Fruit fly (Drosophila melanogaster) whole organism, embryonic: Measurements from ENCODE around the gene CG31109.
A peak's percentile ranks its signal among the peaks of the same experiment; 100 is the strongest.

Source experiments
- Bteb2 ChIP-seq: fragments of 200-800 bp; sonication (Bioruptor generic); optimal IDR thresholded peaks from 2 replicates; lab custom pipeline; 2016; ENCODE audit warnings: missing biosample characterization, missing genetic modification characterization
- CG11085 ChIP-seq: fragments of 200-800 bp; sonication (Bioruptor generic); IDR thresholded peaks from 2 replicates; pipeline ENCODE4 v1.3.6; 2022; ENCODE audit warnings: missing biosample characterization, missing genetic modification characterization
- CG11398 ChIP-seq: fragments of 200-800 bp; sonication (Bioruptor generic); optimal IDR thresholded peaks from 2 replicates; lab custom pipeline; 2016; ENCODE audit warnings: missing biosample characterization, missing genetic modification characterization
- CG12659 ChIP-seq: fragments of 200-800 bp; sonication (Bioruptor generic); optimal IDR thresholded peaks from 3 replicates; lab custom pipeline; 2017; ENCODE audit warnings: mild to moderate bottlenecking, missing biosample characterization, missing genetic modification reagents, missing genetic modification characterization
- CG13287 ChIP-seq: fragments of 200-800 bp; sonication (Bioruptor generic); IDR thresholded peaks from 2 replicates; pipeline ENCODE4 v1.3.6; 2022; ENCODE audit warnings: missing biosample characterization, missing genetic modification characterization; ENCODE audit not compliant: partially characterized antibody
- CG13424 ChIP-seq: fragments of 200-800 bp; sonication (Bioruptor generic); optimal IDR thresholded peaks from 2 replicates; lab custom pipeline; 2019; ENCODE audit warnings: missing biosample characterization, mild to moderate bottlenecking, missing genetic modification characterization, moderate library complexity
- CG14710 ChIP-seq: fragments of 200-800 bp; sonication (Bioruptor generic); optimal IDR thresholded peaks from 3 replicates; lab custom pipeline; 2019; ENCODE audit warnings: missing biosample characterization, mild to moderate bottlenecking, missing genetic modification characterization, moderate library complexity
- CG1647 ChIP-seq: fragments of 200-800 bp; sonication (Bioruptor generic); optimal IDR thresholded peaks from 3 replicates; lab custom pipeline; 2016; ENCODE audit warnings: missing biosample characterization, missing genetic modification characterization
- CG17186 ChIP-seq: fragments of 200-800 bp; sonication (Bioruptor generic); optimal IDR thresholded peaks from 3 replicates; lab custom pipeline; 2017; ENCODE audit warnings: missing biosample characterization, missing genetic modification reagents, missing genetic modification characterization
- CG17829 ChIP-seq: fragments of 200-800 bp; optimal IDR thresholded peaks from 2 replicates; lab custom pipeline; 2019; ENCODE audit warnings: missing biosample characterization, mild to moderate bottlenecking, missing genetic modification characterization, moderate library complexity
- CG30403 ChIP-seq: fragments of 200-800 bp; sonication (Bioruptor generic); optimal IDR thresholded peaks from 3 replicates; lab custom pipeline; 2016; ENCODE audit warnings: missing biosample characterization, missing genetic modification characterization
- CG4328 ChIP-seq: fragments of 200-800 bp; sonication (Bioruptor generic); optimal IDR thresholded peaks from 3 replicates; lab custom pipeline; 2017; ENCODE audit warnings: missing biosample characterization, missing genetic modification reagents, missing genetic modification characterization
- CG7786 ChIP-seq: fragments of 200-800 bp; sonication (Bioruptor generic); optimal IDR thresholded peaks from 2 replicates; lab custom pipeline; 2016; ENCODE audit warnings: missing biosample characterization, missing genetic modification characterization
- CG8290 ChIP-seq, 3 experiments: fragments of 200-800 bp; sonication (Bioruptor generic); optimal IDR thresholded peaks; 2 replicates each; lab custom pipeline; 2016 to 2019; ENCODE audit warnings: missing biosample characterization in 3 of 3, missing genetic modification characterization in 3 of 3, mild to moderate bottlenecking in 2 of 3, moderate library complexity in 1 of 3
- CG8478 ChIP-seq: fragments of >200 bp; optimal IDR thresholded peaks from 2 replicates; lab custom pipeline; 2018
- Dp ChIP-seq: fragments of 200-800 bp; sonication (Bioruptor generic); optimal IDR thresholded peaks from 2 replicates; lab custom pipeline; 2018; ENCODE audit warnings: missing biosample characterization, mild to moderate bottlenecking, missing genetic modification characterization, moderate library complexity
- Ets97D ChIP-seq: fragments of 200-800 bp; sonication (Bioruptor generic); optimal IDR thresholded peaks from 3 replicates; lab custom pipeline; 2016; ENCODE audit warnings: missing biosample characterization, missing genetic modification characterization
- HLH4C ChIP-seq: fragments of 200-800 bp; sonication (Bioruptor generic); IDR thresholded peaks from 3 replicates; pipeline ENCODE4 v1.3.6; 2022; ENCODE audit warnings: missing biosample characterization, missing genetic modification characterization; ENCODE audit not compliant: partially characterized antibody
- Hr3 ChIP-seq: fragments of 200-800 bp; sonication (Bioruptor generic); optimal IDR thresholded peaks from 3 replicates; lab custom pipeline; 2016; ENCODE audit warnings: missing biosample characterization, missing genetic modification characterization
- Lhr ChIP-seq: fragments of 200-800 bp; sonication (Bioruptor generic); optimal IDR thresholded peaks from 3 replicates; lab custom pipeline; 2017; ENCODE audit warnings: mild to moderate bottlenecking, missing biosample characterization, missing genetic modification reagents, missing genetic modification characterization
- MESR4 ChIP-seq: fragments of 200-800 bp; sonication (Bioruptor generic); optimal IDR thresholded peaks from 2 replicates; lab custom pipeline; 2018; ENCODE audit warnings: missing biosample characterization, mild to moderate bottlenecking, missing genetic modification characterization, moderate library complexity
- Mad ChIP-seq: fragments of 200-800 bp; sonication (Bioruptor generic); optimal IDR thresholded peaks from 2 replicates; lab custom pipeline; 2016; ENCODE audit warnings: missing biosample characterization, missing genetic modification characterization
- Myb ChIP-seq: fragments of 200-800 bp; sonication (Bioruptor generic); optimal IDR thresholded peaks from 2 replicates; lab custom pipeline; 2016; ENCODE audit warnings: missing biosample characterization, missing genetic modification characterization
- NC2β ChIP-seq: fragments of 200-800 bp; sonication (Bioruptor generic); optimal IDR thresholded peaks from 2 replicates; lab custom pipeline; 2016; ENCODE audit warnings: missing biosample characterization, missing genetic modification characterization
- PHDP ChIP-seq: fragments of 200-800 bp; sonication (Bioruptor generic); optimal IDR thresholded peaks from 3 replicates; lab custom pipeline; 2018; ENCODE audit warnings: missing biosample characterization, mild to moderate bottlenecking, missing genetic modification characterization, moderate library complexity
- Spps ChIP-seq: fragments of 200-800 bp; sonication (Bioruptor generic); optimal IDR thresholded peaks from 2 replicates; lab custom pipeline; 2018; ENCODE audit warnings: missing biosample characterization, mild to moderate bottlenecking, missing genetic modification characterization
- Sry-β ChIP-seq: fragments of 200-800 bp; sonication (Bioruptor generic); optimal IDR thresholded peaks from 2 replicates; lab custom pipeline; 2018; ENCODE audit warnings: missing biosample characterization, mild to moderate bottlenecking, missing genetic modification characterization, moderate library complexity
- amos ChIP-seq: fragments of 200-800 bp; sonication (Bioruptor generic); IDR thresholded peaks from 2 replicates; pipeline ENCODE4 v1.3.6; 2022; ENCODE audit warnings: missing biosample characterization, missing genetic modification characterization; ENCODE audit not compliant: partially characterized antibody
- chinmo ChIP-seq: fragments of 200-800 bp; sonication (Bioruptor generic); IDR thresholded peaks from 4 replicates; pipeline ENCODE4 v1.3.6; 2022; ENCODE audit warnings: missing biosample characterization, missing genetic modification characterization; ENCODE audit not compliant: partially characterized antibody
- chm ChIP-seq: fragments of 200-800 bp; sonication (Bioruptor generic); IDR thresholded peaks from 2 replicates; pipeline ENCODE4 v1.3.6; 2022; ENCODE audit warnings: missing biosample characterization, missing genetic modification characterization
- chn ChIP-seq: fragments of 200-800 bp; sonication (Bioruptor generic); optimal IDR thresholded peaks from 2 replicates; lab custom pipeline; 2016; ENCODE audit warnings: missing biosample characterization, missing genetic modification characterization
- crp ChIP-seq, 2 experiments: fragments of 200-800 bp; sonication (Bioruptor generic); optimal IDR thresholded peaks; 2 replicates in 1 of 2; 3 replicates in 1 of 2; lab custom pipeline; 2017; ENCODE audit warnings: missing biosample characterization in 2 of 2, missing genetic modification characterization in 2 of 2, mild to moderate bottlenecking in 1 of 2, moderate library complexity in 1 of 2
- eve ChIP-seq, 2 experiments: fragments of >200 bp; optimal IDR thresholded peaks; 2 replicates each; lab custom pipeline; 2017; ENCODE audit warnings: missing biosample characterization in 2 of 2, missing genetic modification characterization in 2 of 2
- exex ChIP-seq: fragments of 200-800 bp; sonication (Bioruptor generic); optimal IDR thresholded peaks from 4 replicates; lab custom pipeline; 2018; ENCODE audit warnings: missing biosample characterization, mild to moderate bottlenecking, missing genetic modification characterization, moderate library complexity
- fd102C ChIP-seq: fragments of 200-800 bp; sonication (Bioruptor generic); optimal IDR thresholded peaks from 2 replicates; lab custom pipeline; 2018; ENCODE audit warnings: missing biosample characterization, mild to moderate bottlenecking, missing genetic modification characterization, moderate library complexity
- gfzf ChIP-seq: fragments of 200-800 bp; sonication (Bioruptor generic); optimal IDR thresholded peaks from 2 replicates; lab custom pipeline; 2016; ENCODE audit warnings: missing biosample characterization, mild to moderate bottlenecking, missing genetic modification characterization, moderate library complexity
- hb ChIP-seq: fragments of 200-800 bp; sonication (Bioruptor generic); IDR thresholded peaks from 3 replicates; pipeline ENCODE4 v1.3.6; 2022; ENCODE audit warnings: missing biosample characterization, missing genetic modification characterization; ENCODE audit not compliant: partially characterized antibody
- hbn ChIP-seq: fragments of 200-800 bp; sonication (Bioruptor generic); IDR thresholded peaks from 2 replicates; pipeline ENCODE4 v1.3.6; 2022; ENCODE audit warnings: missing biosample characterization, missing genetic modification characterization; ENCODE audit not compliant: partially characterized antibody
- insv ChIP-seq, 2 experiments: fragments of 200-800 bp; sonication (Bioruptor generic); optimal IDR thresholded peaks; 3 replicates each; lab custom pipeline; 2016 to 2018; ENCODE audit warnings: missing biosample characterization in 2 of 2, missing genetic modification characterization in 2 of 2
- mld ChIP-seq: fragments of 200-800 bp; sonication (Bioruptor generic); IDR thresholded peaks from 3 replicates; pipeline ENCODE4 v1.3.6; 2022; ENCODE audit warnings: missing biosample characterization, missing genetic modification characterization; ENCODE audit not compliant: partially characterized antibody
- nerfin-2 ChIP-seq: fragments of 200-800 bp; sonication (Bioruptor generic); IDR thresholded peaks from 2 replicates; pipeline ENCODE4 v1.3.6; 2022; ENCODE audit warnings: missing biosample characterization, missing genetic modification characterization; ENCODE audit not compliant: partially characterized antibody
- phol ChIP-seq: fragments of 200-800 bp; sonication (Bioruptor generic); optimal IDR thresholded peaks from 3 replicates; lab custom pipeline; 2018; ENCODE audit warnings: missing biosample characterization, mild to moderate bottlenecking, missing genetic modification characterization, moderate library complexity
- psq ChIP-seq: fragments of 200-800 bp; sonication (Bioruptor generic); optimal IDR thresholded peaks from 2 replicates; lab custom pipeline; 2017; ENCODE audit warnings: missing biosample characterization, missing genetic modification characterization
- slou ChIP-seq: fragments of 200-800 bp; sonication (Bioruptor generic); optimal IDR thresholded peaks from 3 replicates; lab custom pipeline; 2016; ENCODE audit warnings: missing biosample characterization, missing genetic modification characterization
- slp2 ChIP-seq: fragments of 200-800 bp; sonication (Bioruptor generic); optimal IDR thresholded peaks from 2 replicates; lab custom pipeline; 2016; ENCODE audit warnings: missing biosample characterization, missing genetic modification characterization
- sqz ChIP-seq: fragments of 200-800 bp; sonication (Bioruptor generic); optimal IDR thresholded peaks from 3 replicates; lab custom pipeline; 2018; ENCODE audit warnings: missing biosample characterization, mild to moderate bottlenecking, missing genetic modification characterization
- trem ChIP-seq: fragments of 200-800 bp; optimal IDR thresholded peaks from 3 replicates; lab custom pipeline; 2019; ENCODE audit warnings: missing biosample characterization, mild to moderate bottlenecking, missing genetic modification characterization, moderate library complexity
- usp ChIP-seq: fragments of >200 bp; optimal IDR thresholded peaks from 2 replicates; lab custom pipeline; 2017; ENCODE audit warnings: missing biosample characterization, missing genetic modification characterization

CG31109 gene

DNA sequence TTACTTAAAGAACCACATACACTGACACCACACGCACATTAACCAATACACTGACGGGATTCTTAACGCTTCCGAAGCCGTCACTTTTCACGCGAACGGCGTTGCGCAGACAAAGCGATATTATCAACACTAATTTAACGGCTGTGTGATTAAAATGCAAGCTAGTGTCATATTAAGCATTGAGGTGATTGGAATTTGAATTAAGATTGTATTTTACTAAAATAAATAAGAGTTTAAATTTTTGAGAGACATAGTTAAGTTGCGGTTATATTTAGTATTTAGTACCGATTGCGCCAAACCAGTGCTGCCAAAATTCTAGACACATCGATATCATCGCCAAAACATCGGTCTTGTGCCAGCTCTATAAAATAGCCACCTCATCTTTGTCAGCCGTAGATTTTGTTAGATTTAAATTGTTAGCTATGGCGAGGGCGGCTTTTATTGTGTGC, 15.4 kb downstream of the CG31109 start, which contains the start of the genes Ythdf and bai (continued):
- TF ChIP-seq amos (GFP tag; lab: Robert Waterston, UW) (peak; percentile 86), Lhr (peak; percentile 48), nerfin-2 (peak; percentile 56; the same call in 1 of the 2 replicates), Sry-β (GFP tag; lab: Kevin White, UChicago) (peak; percentile 9), chn (GFP tag; lab: Kevin White, UChicago) (peak; percentile 47), HLH4C (GFP tag; lab: Robert Waterston, UW) (peak; percentile 80), slou (peak; percentile 37), CG12659 (peak; percentile 75), phol (peak; percentile 62), mld (GFP tag; lab: Robert Waterston, UW) (0 out of 3 replicates have a peak, but pooled peaks have one; percentile 56), CG1647 (peak; percentile 18), exex (tag; lab: Kevin White, UChicago) (peak; percentile 49), CG11085 (GFP tag; lab: Robert Waterston, UW) (0 out of 2 replicates have a peak, but pooled peaks have one; percentile 19), CG4328 (GFP tag; lab: Kevin White, UChicago) (no peak), Mad (GFP tag; lab: Kevin White, UChicago) (peak; percentile 52), CG17829 (tag; lab: Kevin White, UChicago) (peak; percentile 38), NC2β (GFP tag; lab: Kevin White, UChicago) (peak; percentile 44), usp (GFP tag; lab: Kevin White, UChicago) (no peak), chinmo (GFP tag; lab: Robert Waterston, UW) (peak; percentile 57; the same call in 1 of the 4 replicates), CG7786 (GFP tag; lab: Kevin White, UChicago) (peak; percentile 55), hb (GFP tag; lab: Robert Waterston, UW) (peak; percentile 78), Ets97D (GFP tag; lab: Kevin White, UChicago) (peak; percentile 67), CG11398 (peak; percentile 2), slp2 (GFP tag; lab: Kevin White, UChicago) (peak; percentile 12), psq (GFP tag; lab: Kevin White, UChicago) (peak; percentile 49), CG17186 (peak; percentile 92), CG8290 (GFP tag; optimal IDR thresholded peaks at IDR 0.05; lab: Kevin White, UChicago) (peak; percentile 43), CG8290 (tag; optimal IDR thresholded peaks at IDR 0.05; lab: Kevin White, UChicago) (peak in 1 of 2 experiments; percentile 5), insv (GFP tag; optimal IDR thresholded peaks at IDR 0.05; lab: Kevin White, UChicago) (peak in 1 of 2 experiments; percentile 1), Hr3 (GFP tag; lab: Kevin White, UChicago) (peak; percentile 40), Myb (peak; percentile 89), MESR4 (GFP tag; lab: Kevin White, UChicago) (peak; percentile 25), eve (GFP tag; optimal IDR thresholded peaks at IDR 0.05; lab: Kevin White, UChicago) (no peak), Spps (no peak), sqz (no peak), CG14710 (tag; lab: Kevin White, UChicago) (peak; percentile 81), PHDP (tag; lab: Kevin White, UChicago) (no peak), CG30403 (GFP tag; lab: Kevin White, UChicago) (peak; percentile 64), fd102C (GFP tag; lab: Kevin White, UChicago) (no peak), Bteb2 (GFP tag; lab: Kevin White, UChicago) (peak; percentile 53), hbn (GFP tag; lab: Robert Waterston, UW) (peak; percentile 81), Dp (GFP tag; lab: Kevin White, UChicago) (peak; percentile 47), CG13287 (GFP tag; lab: Robert Waterston, UW) (peak; percentile 91), trem (tag; lab: Kevin White, UChicago) (peak; percentile 76), chm (GFP tag; lab: Robert Waterston, UW) (0 out of 2 replicates have a peak, but pooled peaks have one; percentile 13), gfzf (GFP tag; lab: Kevin White, UChicago) (peak; percentile 51), CG8478 (peak; percentile 40), crp (GFP tag; optimal IDR thresholded peaks at IDR 0.05; lab: Kevin White, UChicago) (peak in 1 of 2 experiments; percentile 42), CG13424 (no peak)
